Worm (Caenorhabditis elegans) whole organism, L4 larva: ENCODE measurements around the gene str-182.

Source experiments
- dve-1 ChIP-seq: sonication (generic microtip); optimal IDR thresholded peaks from 2 replicates; lab custom pipeline; 2017; ENCODE audit warnings: antibody characterized with exemption, mild to moderate bottlenecking, missing genetic modification characterization, missing compliant biosample characterization; ENCODE audit not compliant: insufficient read depth
- lir-3 ChIP-seq: sonication (generic microtip); optimal IDR thresholded peaks from 2 replicates; lab custom pipeline; 2016; ENCODE audit warnings: mild to moderate bottlenecking, missing genetic modification characterization, missing compliant biosample characterization
- lsy-2 ChIP-seq, 2 experiments: fragments of 150-350 bp in 1 of 2; sonication (generic microtip) in 1 of 2; optimal IDR thresholded peaks; 2 replicates each; lab custom pipeline; 2014 to 2017; ENCODE audit warnings: missing biosample characterization in 2 of 2, missing genetic modification characterization in 2 of 2
- mdl-1 ChIP-seq, 2 experiments: fragments of 150-350 bp in 1 of 2; sonication (generic microtip) in 1 of 2; optimal IDR thresholded peaks; 2 replicates each; lab custom pipeline; 2014 to 2017; ENCODE audit warnings: missing biosample characterization in 2 of 2, missing genetic modification characterization in 2 of 2
- snpc-1.2 ChIP-seq: fragments of 200-800 bp; sonication (Bioruptor generic); IDR thresholded peaks from 2 replicates; pipeline ENCODE4 v1.3.6; 2022; ENCODE audit warnings: missing genetic modification reagents, missing genetic modification characterization, missing compliant biosample characterization
- tra-1 ChIP-seq: fragments of 200-800 bp; sonication (Bioruptor generic); IDR thresholded peaks from 2 replicates; pipeline ENCODE4 v1.3.6; 2022; ENCODE audit warnings: missing genetic modification reagents, missing genetic modification characterization, missing compliant biosample characterization

ce11 chrV:10185719-10186118 is 47.5 kb downstream of the str-182 start, which contains the start of gene ZK856.18:
- TF ChIP-seq lsy-2 (tag; optimal IDR thresholded peaks at IDR 0.05; lab: Kevin White, UChicago) = no peak
- TF ChIP-seq snpc-1.2 (GFP tag; lab: Robert Waterston, UW) = no peak
- TF ChIP-seq tra-1 (GFP tag; lab: Robert Waterston, UW) = no peak
- TF ChIP-seq dve-1 (tag; lab: Kevin White, UChicago) = no peak
- no peak for TF ChIP-seq lir-3 (tag; lab: Kevin White, UChicago)
- TF ChIP-seq mdl-1 (tag; optimal IDR thresholded peaks at IDR 0.05; lab: Kevin White, UChicago) = no peak
